Fruit fly (Drosophila melanogaster) whole organism, embryonic: Measurements from ENCODE around the gene CG17349.

Experiments used
- pho ChIP-seq: fragments of 200-800 bp; sonication (Bioruptor generic); optimal IDR thresholded peaks from 2 replicates; lab custom pipeline; 2016; ENCODE audit warnings: missing biosample characterization, missing genetic modification characterization
- pnt ChIP-seq: fragments of 200-800 bp; sonication (Bioruptor generic); optimal IDR thresholded peaks from 3 replicates; lab custom pipeline; 2016; ENCODE audit warnings: missing biosample characterization, missing genetic modification characterization

DNA sequence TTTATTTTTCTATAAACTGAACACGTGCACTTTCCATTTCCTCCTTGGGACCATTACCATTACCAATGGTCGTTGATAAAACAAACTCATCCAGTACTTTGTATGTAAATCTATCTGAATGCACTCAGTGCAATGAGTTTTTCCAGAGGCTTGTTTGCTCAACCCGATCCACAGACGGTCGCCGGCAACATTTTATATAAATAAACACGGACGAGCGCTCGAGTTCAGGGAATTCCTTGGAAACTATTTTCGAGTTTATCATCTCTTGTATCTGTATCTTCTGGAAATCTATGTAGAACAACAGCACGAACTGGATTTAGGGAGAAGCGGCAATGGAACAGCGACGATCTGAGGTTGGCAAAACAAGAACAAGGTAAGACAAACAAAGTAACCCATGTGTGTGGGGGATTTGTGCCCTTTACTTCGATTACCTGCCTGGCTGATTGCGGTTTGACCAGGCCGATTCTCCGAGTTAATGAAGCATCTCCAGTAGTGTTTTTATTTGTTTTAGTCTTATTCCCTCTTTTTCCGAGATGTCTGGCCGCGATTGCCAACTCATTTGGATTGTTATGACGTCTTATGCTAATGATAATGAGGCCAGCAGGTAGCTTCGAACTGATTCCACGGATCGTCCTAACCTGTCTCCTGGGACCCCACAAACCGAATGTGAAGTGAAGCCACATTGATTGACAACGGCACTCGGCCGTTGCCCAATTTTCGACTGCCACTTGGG is 29.0 kb upstream of the CG17349 start:
- TF ChIP-seq pnt (GFP tag; lab: Kevin White, UChicago) (no peak), pho (GFP tag; lab: Kevin White, UChicago) (no peak)
